Fruit fly (Drosophila melanogaster): Measurements from ENCODE around the gene CG34279.
A peak's percentile ranks its signal among the peaks of the same experiment; 100 is the strongest.

CG34279 gene

DNA sequence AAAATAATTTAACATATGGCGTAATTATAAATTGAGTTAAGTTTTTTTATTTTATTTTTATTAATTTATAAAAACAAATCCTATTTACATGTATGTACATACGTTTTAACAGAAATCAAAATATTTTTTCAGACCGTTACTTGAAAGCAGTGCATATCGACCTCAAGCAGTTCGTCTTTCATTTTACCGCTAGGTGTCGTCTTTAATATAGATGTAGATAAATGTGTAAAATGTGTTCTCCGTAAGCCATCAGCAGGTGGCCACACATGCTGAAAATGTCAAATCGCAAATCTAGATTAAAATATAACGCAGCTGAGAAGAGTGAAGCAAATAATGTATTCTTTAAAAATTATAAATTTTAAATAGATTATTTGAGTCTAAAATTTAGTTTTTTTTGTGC, 46.3 kb upstream of the CG34279 start (continued):
- TF ChIP-seq CG31441 (GFP tag; IDR thresholded peaks at IDR 0.05) (no peak), CG6272 (GFP tag; IDR thresholded peaks at IDR 0.05) (0 out of 2 replicates have a peak, but pooled peaks have one; percentile 25), gce (GFP tag; IDR thresholded peaks at IDR 0.05) (no peak), nerfin-2 (GFP tag; IDR thresholded peaks at IDR 0.05; ENCODE audit: partially characterized antibody) (no peak), CG11504 (tag; optimal IDR thresholded peaks at IDR 0.05) (peak; percentile 46), CG8924 (tag; optimal IDR thresholded peaks at IDR 0.05) (no peak), CG34376 (GFP tag; optimal IDR thresholded peaks at IDR 0.05) (no peak), hb (GFP tag; IDR thresholded peaks at IDR 0.05; ENCODE audit: partially characterized antibody) (peak; percentile 51; the same call in 2 of the 3 replicates), CG1603 (tag; optimal IDR thresholded peaks at IDR 0.05) (peak; percentile 21), sens (GFP tag) (peak; percentile 48), CG10462 (GFP tag; optimal IDR thresholded peaks at IDR 0.05) (no peak), Camta (GFP tag; optimal IDR thresholded peaks at IDR 0.05) (no peak), sens-2 (GFP tag; IDR thresholded peaks at IDR 0.05) (no peak), CG9817 (tag; optimal IDR thresholded peaks at IDR 0.05) (peak; percentile 16), CoRest (tag; optimal IDR thresholded peaks at IDR 0.05) (peak; percentile 12), Gsc (GFP tag; IDR thresholded peaks at IDR 0.05) (no peak), CG7928 (GFP tag; optimal IDR thresholded peaks at IDR 0.05) (no peak), CG8281 (tag; optimal IDR thresholded peaks at IDR 0.05) (no peak), CG8359 (GFP tag; optimal IDR thresholded peaks at IDR 0.05; ENCODE audit: borderline replicate concordance) (no peak), Abd-B (GFP tag; optimal IDR thresholded peaks at IDR 0.05) (peak; percentile 60), amos (GFP tag; IDR thresholded peaks at IDR 0.05; ENCODE audit: partially characterized antibody) (peak; percentile 62), CG6854 (GFP tag; optimal IDR thresholded peaks at IDR 0.05) (no peak), CTCF (GFP tag; optimal IDR thresholded peaks at IDR 0.05) (peak; percentile 95), D (optimal IDR thresholded peaks at IDR 0.05) (no peak), D (GFP tag; optimal IDR thresholded peaks at IDR 0.05) (no peak), Hand (GFP tag; optimal IDR thresholded peaks at IDR 0.05) (no peak), Xbp1 (GFP tag; optimal IDR thresholded peaks at IDR 0.05) (peak; percentile 31), E2f2 (GFP tag; IDR thresholded peaks at IDR 0.05) (no peak), CG3995 (GFP tag; optimal IDR thresholded peaks at IDR 0.05) (peak; percentile 28), CG10959 (GFP tag; IDR thresholded peaks at IDR 0.05) (no peak), ara (GFP tag; IDR thresholded peaks at IDR 0.05) (no peak), Mes4 (GFP tag; optimal IDR thresholded peaks at IDR 0.05) (no peak), bbx (GFP tag; IDR thresholded peaks at IDR 0.05; ENCODE audit: partially characterized antibody) (peak; percentile 48; the same call in 1 of the 2 replicates), CG4820 (GFP tag; optimal IDR thresholded peaks at IDR 0.05) (no peak), bcd (GFP tag; optimal IDR thresholded peaks at IDR 0.05) (peak; percentile 19), CG42726 (GFP tag; IDR thresholded peaks at IDR 0.05; ENCODE audit: partially characterized antibody) (peak; percentile 71), ap (GFP tag; IDR thresholded peaks at IDR 0.05) (no peak), kah (GFP tag; optimal IDR thresholded peaks at IDR 0.05) (peak; percentile 64), rib (GFP tag; IDR thresholded peaks at IDR 0.05) (no peak), CG2116 (GFP tag; optimal IDR thresholded peaks at IDR 0.05) (peak; percentile 14)

dm6 chr3R:17448758-17449157, 45.7 kb upstream of the CG34279 start, which contains the start of gene Eh:
Eh (minus strand) TSS chr3R:17448858.
- TF ChIP-seq CG2889 (GFP tag; IDR thresholded peaks at IDR 0.05) (0 out of 3 replicates have a peak, but pooled peaks have one; percentile 24), CG7271 (tag; optimal IDR thresholded peaks at IDR 0.05) (no peak)

All from whole organism, embryonic.